Fruit fly (Drosophila melanogaster) S2 (cell line): ENCODE data around the gene Ir76a.

Experiments
- CG8478 ChIP-seq: fragments of >200 bp; optimal IDR thresholded peaks from 2 replicates; lab custom pipeline; 2018
- CTCF ChIP-seq, 2 experiments: fragments of >200 bp; optimal IDR thresholded peaks; 2 replicates each; lab custom pipeline; 2018

- TF ChIP-seq CG8478 (lab: Kevin White, UChicago) (no peak), CTCF (optimal IDR thresholded peaks at IDR 0.05; lab: Kevin White, UChicago) (no peak)
Observed at dm6 chr3L:19812491-19812890, 13.4 kb downstream of the Ir76a start.
